Worm (Caenorhabditis elegans) whole organism, midembryonic: ENCODE results near the gene ndg-4.

Experiments used
- T22C8.4 ChIP-seq: fragments of 200-800 bp; sonication (Bioruptor generic); IDR thresholded peaks from 2 replicates; pipeline ENCODE4 v1.3.6; 2022; ENCODE audit warnings: missing genetic modification characterization, missing compliant biosample characterization
- cog-1 ChIP-seq: sonication (generic microtip); optimal IDR thresholded peaks from 2 replicates; lab custom pipeline; 2016; ENCODE audit warnings: missing genetic modification characterization, missing compliant biosample characterization
- flt-1 ChIP-seq: fragments of 200-800 bp; sonication (Bioruptor generic); IDR thresholded peaks from 2 replicates; pipeline ENCODE4 v1.3.6; 2022; ENCODE audit warnings: missing genetic modification characterization, missing compliant biosample characterization
- tab-1 ChIP-seq: fragments of 200-800 bp; sonication (Bioruptor generic); IDR thresholded peaks from 2 replicates; pipeline ENCODE4 v1.3.6; 2022; ENCODE audit warnings: missing genetic modification characterization, missing compliant biosample characterization
- ztf-23 ChIP-seq: fragments of 200-800 bp; sonication (Bioruptor generic); IDR thresholded peaks from 2 replicates; pipeline ENCODE4 v1.3.6; 2022; ENCODE audit warnings: missing genetic modification reagents, missing genetic modification characterization, missing compliant biosample characterization
- ztf-29 ChIP-seq: fragments of 200-800 bp; sonication (Bioruptor generic); IDR thresholded peaks from 2 replicates; pipeline ENCODE4 v1.3.6; 2022; ENCODE audit warnings: missing genetic modification reagents, missing genetic modification characterization, missing compliant biosample characterization

- TF ChIP-seq tab-1 (GFP tag; lab: Robert Waterston, UW) (no peak), T22C8.4 (GFP tag; lab: Robert Waterston, UW) (no peak), flt-1 (no peak), ztf-23 (no peak), ztf-29 (GFP tag; lab: Robert Waterston, UW) (no peak), cog-1 (no peak)
Observed at ce11 chrIII:4506590-4507128, 39.5 kb upstream of the ndg-4 start.
